Worm (Caenorhabditis elegans) whole organism, mixed stage, embryonic: ENCODE data around the gene F42A6.6.
A peak's percentile ranks its signal among the peaks of the same experiment; 100 is the strongest.

ENCODE experiments used
- M03D4.4 ChIP-seq: sonication (generic microtip); optimal IDR thresholded peaks from 2 replicates; lab custom pipeline; 2017; ENCODE audit warnings: mild to moderate bottlenecking, missing genetic modification characterization, missing compliant biosample characterization
- bed-3 ChIP-seq: fragments of 200-800 bp; sonication (Bioruptor generic); optimal IDR thresholded peaks from 3 replicates; lab custom pipeline; 2018; ENCODE audit warnings: mild to moderate bottlenecking, missing genetic modification characterization, moderate library complexity, missing compliant biosample characterization
- blmp-1 ChIP-seq: fragments of 150-350 bp; optimal IDR thresholded peaks from 2 replicates; lab custom pipeline; 2014; ENCODE audit warnings: missing biosample characterization, missing genetic modification characterization
- ceh-39 ChIP-seq: fragments of 150-350 bp; optimal IDR thresholded peaks from 2 replicates; lab custom pipeline; 2014; ENCODE audit warnings: missing biosample characterization, missing genetic modification characterization
- ceh-43 ChIP-seq: fragments of 200-800 bp; sonication (Bioruptor generic); optimal IDR thresholded peaks from 2 replicates; lab custom pipeline; 2018; ENCODE audit warnings: mild to moderate bottlenecking, missing genetic modification characterization, moderate library complexity, missing compliant biosample characterization
- ceh-83 ChIP-seq: fragments of 200-800 bp; sonication (Bioruptor generic); optimal IDR thresholded peaks from 2 replicates; lab custom pipeline; 2018; ENCODE audit warnings: mild to moderate bottlenecking, missing genetic modification characterization, missing compliant biosample characterization
- ces-1 ChIP-seq: fragments of 150-350 bp; optimal IDR thresholded peaks from 2 replicates; lab custom pipeline; 2014; ENCODE audit warnings: missing biosample characterization, missing genetic modification reagents, missing genetic modification characterization
- cnd-1 ChIP-seq: fragments of 200-800 bp; sonication (Bioruptor generic); optimal IDR thresholded peaks from 2 replicates; lab custom pipeline; 2018; ENCODE audit warnings: mild to moderate bottlenecking, missing genetic modification characterization, missing compliant biosample characterization
- drap-1 ChIP-seq: fragments of 200-800 bp; sonication (Bioruptor generic); optimal IDR thresholded peaks from 3 replicates; lab custom pipeline; 2018; ENCODE audit warnings: mild to moderate bottlenecking, missing genetic modification characterization, missing compliant biosample characterization
- elt-1 ChIP-seq: sonication (generic microtip); optimal IDR thresholded peaks from 2 replicates; lab custom pipeline; 2017; ENCODE audit warnings: missing genetic modification characterization, mild to moderate bottlenecking, missing compliant biosample characterization, antibody characterized with exemption, moderate library complexity, borderline replicate concordance; ENCODE audit not compliant: insufficient read depth
- elt-3 ChIP-seq: fragments of 150-350 bp; optimal IDR thresholded peaks from 2 replicates; lab custom pipeline; 2014; ENCODE audit warnings: missing biosample characterization, missing genetic modification characterization
- ham-2 ChIP-seq: fragments of 200-800 bp; sonication (Bioruptor generic); optimal IDR thresholded peaks from 2 replicates; lab custom pipeline; 2018; ENCODE audit warnings: mild to moderate bottlenecking, missing genetic modification characterization, missing compliant biosample characterization
- hlh-1 ChIP-seq: fragments of 150-350 bp; optimal IDR thresholded peaks from 2 replicates; lab custom pipeline; 2014; ENCODE audit warnings: missing biosample characterization, missing genetic modification reagents, missing genetic modification characterization
- lin-13 ChIP-seq: fragments of 150-350 bp; optimal IDR thresholded peaks from 2 replicates; lab custom pipeline; 2014; ENCODE audit warnings: missing biosample characterization, missing genetic modification characterization
- lin-32 ChIP-seq: fragments of 200-800 bp; sonication (Bioruptor generic); optimal IDR thresholded peaks from 2 replicates; lab custom pipeline; 2018; ENCODE audit warnings: mild to moderate bottlenecking, missing genetic modification characterization, missing compliant biosample characterization
- lsy-2 ChIP-seq: fragments of 150-350 bp; optimal IDR thresholded peaks from 2 replicates; lab custom pipeline; 2014; ENCODE audit warnings: missing biosample characterization, missing genetic modification characterization
- mab-5 ChIP-seq: fragments of 150-350 bp; optimal IDR thresholded peaks from 2 replicates; lab custom pipeline; 2014; ENCODE audit warnings: missing biosample characterization, missing genetic modification characterization
- mep-1 ChIP-seq: fragments of 150-350 bp; optimal IDR thresholded peaks from 2 replicates; lab custom pipeline; 2017; ENCODE audit warnings: missing biosample characterization, missing genetic modification reagents, missing genetic modification characterization, inconsistent platforms
- mls-2 ChIP-seq: sonication (generic microtip); optimal IDR thresholded peaks from 2 replicates; lab custom pipeline; 2016; ENCODE audit warnings: mild to moderate bottlenecking, missing genetic modification characterization, moderate library complexity, missing compliant biosample characterization
- nhr-12 ChIP-seq: fragments of 150-350 bp; optimal IDR thresholded peaks from 2 replicates; lab custom pipeline; 2014; ENCODE audit warnings: missing biosample characterization, missing genetic modification characterization
- nhr-2 ChIP-seq: fragments of 150-350 bp; optimal IDR thresholded peaks from 2 replicates; lab custom pipeline; 2014; ENCODE audit warnings: missing biosample characterization, missing genetic modification characterization
- nhr-237 ChIP-seq: fragments of 150-350 bp; optimal IDR thresholded peaks from 2 replicates; lab custom pipeline; 2014; ENCODE audit warnings: missing biosample characterization, missing genetic modification characterization
- nhr-28 ChIP-seq: fragments of 150-350 bp; optimal IDR thresholded peaks from 2 replicates; lab custom pipeline; 2014; ENCODE audit warnings: missing biosample characterization, missing genetic modification characterization
- nhr-76 ChIP-seq: sonication (generic microtip); optimal IDR thresholded peaks from 2 replicates; lab custom pipeline; 2017; ENCODE audit warnings: missing biosample characterization, missing genetic modification characterization
- pha-4 ChIP-seq: fragments of 150-350 bp; optimal IDR thresholded peaks from 2 replicates; lab custom pipeline; 2018; ENCODE audit warnings: missing biosample characterization, missing genetic modification reagents, missing genetic modification characterization
- sem-2 ChIP-seq: fragments of 200-800 bp; sonication (Bioruptor generic); optimal IDR thresholded peaks from 2 replicates; lab custom pipeline; 2018; ENCODE audit warnings: mild to moderate bottlenecking, missing genetic modification characterization, missing compliant biosample characterization
- snpc-4 ChIP-seq: fragments of 150-350 bp; optimal IDR thresholded peaks from 2 replicates; lab custom pipeline; 2014; ENCODE audit warnings: missing biosample characterization, missing genetic modification characterization
- sptf-1 ChIP-seq: sonication (generic microtip); optimal IDR thresholded peaks from 2 replicates; lab custom pipeline; 2017; ENCODE audit warnings: mild to moderate bottlenecking, missing genetic modification characterization, moderate library complexity, missing compliant biosample characterization
- unc-120 ChIP-seq: sonication (generic microtip); optimal IDR thresholded peaks from 2 replicates; lab custom pipeline; 2017; ENCODE audit warnings: missing genetic modification characterization, missing compliant biosample characterization; ENCODE audit not compliant: poor library complexity, severe bottlenecking
- unc-39 ChIP-seq: fragments of 150-350 bp; optimal IDR thresholded peaks from 2 replicates; lab custom pipeline; 2014; ENCODE audit warnings: missing biosample characterization, missing genetic modification characterization
- unc-62 ChIP-seq: fragments of 150-350 bp; optimal IDR thresholded peaks from 2 replicates; lab custom pipeline; 2014; ENCODE audit warnings: missing biosample characterization, missing genetic modification reagents, missing genetic modification characterization
- zip-8 ChIP-seq: fragments of 150-350 bp; optimal IDR thresholded peaks from 2 replicates; lab custom pipeline; 2014; ENCODE audit warnings: missing biosample characterization, missing genetic modification characterization
- ztf-11 ChIP-seq: fragments of 150-350 bp; optimal IDR thresholded peaks from 2 replicates; lab custom pipeline; 2014; ENCODE audit warnings: missing biosample characterization, missing genetic modification characterization

F42A6.6 gene

ce11 chrIV:3345484-3345883 lies 8.8 kb upstream of the F42A6.6 start:
- TF ChIP-seq unc-120 (tag; lab: Kevin White, UChicago) (no peak), unc-39 (tag; lab: Kevin White, UChicago) (no peak), lin-32 (GFP tag; lab: Kevin White, UChicago) (no peak), zip-8 (tag; lab: Kevin White, UChicago) (no peak), blmp-1 (no peak), ham-2 (no peak), nhr-12 (no peak), cnd-1 (tag; lab: Kevin White, UChicago) (no peak), bed-3 (GFP tag; lab: Kevin White, UChicago) (no peak), nhr-2 (tag; lab: Kevin White, UChicago) (no peak)

DNA sequence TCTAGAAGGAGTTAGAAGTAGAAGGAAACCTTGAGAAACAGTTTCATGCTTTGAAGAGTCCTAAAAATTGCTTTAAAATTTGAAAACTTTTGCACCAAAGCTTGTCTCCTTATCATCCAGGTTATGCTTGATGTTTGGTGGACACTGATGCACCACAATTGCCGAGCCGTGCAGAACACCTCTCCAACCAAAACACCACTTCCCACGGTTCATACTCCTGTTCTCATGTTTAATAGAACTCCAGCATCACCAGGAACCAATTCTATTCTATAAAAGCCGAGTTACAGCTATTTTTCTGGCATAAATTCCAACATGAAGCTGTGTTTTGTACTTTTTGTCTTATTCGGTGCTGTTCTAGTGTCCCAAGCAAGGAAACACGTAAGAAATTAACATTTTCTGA lies 4.5 kb upstream of the F42A6.6 start, which contains the start of gene F42A6.2:
Gene F42A6.2 (plus strand): TSS at position 301 of the 400 bp plus-strand sequence.
- TF ChIP-seq unc-39 (tag; lab: Kevin White, UChicago) (no peak), nhr-12 (no peak), nhr-28 (tag; lab: Kevin White, UChicago) (no peak), ceh-43 (GFP tag; lab: Kevin White, UChicago) (no peak), sptf-1 (no peak), ces-1 (GFP tag; lab: Kevin White, UChicago) (no peak), nhr-76 (no peak), elt-1 (tag; lab: Kevin White, UChicago) (no peak), ceh-39 (no peak), elt-3 (no peak), cnd-1 (tag; lab: Kevin White, UChicago) (no peak), lsy-2 (tag; lab: Kevin White, UChicago) (no peak), mls-2 (tag; lab: Kevin White, UChicago) (no peak), drap-1 (no peak)

DNA sequence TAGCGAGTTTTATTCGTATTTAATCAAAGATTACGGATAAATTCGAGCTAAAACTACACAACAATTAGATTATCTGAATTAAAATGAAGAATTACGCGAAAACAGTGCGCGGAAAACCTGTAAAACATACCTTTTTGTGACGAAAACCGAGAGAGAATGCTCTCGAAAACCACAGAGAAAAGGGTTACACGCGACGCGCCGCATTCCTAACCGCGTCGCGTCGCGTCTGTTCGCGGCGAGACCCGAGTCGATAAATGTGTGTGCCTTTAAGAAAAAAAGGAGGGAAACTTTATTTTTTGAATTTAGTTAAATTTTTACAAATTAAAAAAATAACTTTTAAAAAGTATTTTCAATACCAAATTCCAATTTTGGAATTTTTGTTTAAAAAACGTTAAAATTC lies 2.0 kb upstream of the F42A6.6 start, which contains the start of gene hrpa-1:
Gene hrpa-1 (minus strand): TSS at position 192 of the 400 bp plus-strand sequence.
- TF ChIP-seq hlh-1 = peak; percentile 63
- TF ChIP-seq ces-1 (GFP tag; lab: Kevin White, UChicago) = peak; percentile 86
- no peak for TF ChIP-seq blmp-1
- TF ChIP-seq elt-3 = peak; percentile 27
- no peak for TF ChIP-seq sem-2 (GFP tag; lab: Kevin White, UChicago)
- TF ChIP-seq ceh-39 = peak; percentile 89
- TF ChIP-seq ceh-43 (GFP tag; lab: Kevin White, UChicago) = no peak
- no peak for TF ChIP-seq nhr-2 (tag; lab: Kevin White, UChicago)
- TF ChIP-seq unc-62 (GFP tag; lab: Kevin White, UChicago) = no peak
- no peak for TF ChIP-seq M03D4.4 (tag; lab: Kevin White, UChicago)
- peak; percentile 88 for TF ChIP-seq lsy-2 (tag; lab: Kevin White, UChicago)
- TF ChIP-seq nhr-237 (tag; lab: Kevin White, UChicago) = peak; percentile 83
- peak; percentile 70 for TF ChIP-seq pha-4 (tag; lab: Kevin White, UChicago)
- TF ChIP-seq lin-13 = peak; percentile 86
- peak; percentile 97 for TF ChIP-seq mep-1 (tag; lab: Kevin White, UChicago)
- TF ChIP-seq mab-5 = peak; percentile 4
- TF ChIP-seq sptf-1 = peak; percentile 50
- peak; percentile 5 for TF ChIP-seq ztf-11 (tag; lab: Kevin White, UChicago)
- no peak for TF ChIP-seq unc-120 (tag; lab: Kevin White, UChicago)

DNA sequence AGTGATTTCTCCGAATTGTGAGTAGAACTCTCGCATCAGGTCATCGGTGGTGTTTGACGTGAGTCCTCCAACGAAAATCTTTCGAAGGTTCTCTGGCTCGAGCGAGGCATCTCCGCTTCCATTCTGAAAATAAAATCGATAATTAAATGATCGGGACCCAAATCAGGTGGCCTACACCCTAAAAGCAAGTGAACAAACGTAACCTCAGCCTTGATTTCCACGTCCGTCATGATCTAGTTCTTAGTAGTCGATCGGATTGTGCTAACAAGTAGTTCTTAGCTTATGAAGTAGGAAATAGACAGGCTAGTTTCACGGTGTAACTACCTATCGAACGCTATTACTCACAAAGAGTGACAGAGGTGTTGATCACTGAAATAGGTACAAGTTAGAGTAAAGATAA lies 1.5 kb upstream of the F42A6.6 start:
- TF ChIP-seq lin-32 (GFP tag; lab: Kevin White, UChicago) = no peak
- no peak for TF ChIP-seq ceh-43 (GFP tag; lab: Kevin White, UChicago)
- no peak for TF ChIP-seq nhr-237 (tag; lab: Kevin White, UChicago)
- TF ChIP-seq ham-2 = no peak
- no peak for TF ChIP-seq unc-62 (GFP tag; lab: Kevin White, UChicago)
- TF ChIP-seq sptf-1 = no peak
- TF ChIP-seq cnd-1 (tag; lab: Kevin White, UChicago) = no peak
- no peak for TF ChIP-seq sem-2 (GFP tag; lab: Kevin White, UChicago)
- no peak for TF ChIP-seq bed-3 (GFP tag; lab: Kevin White, UChicago)
- no peak for TF ChIP-seq elt-1 (tag; lab: Kevin White, UChicago)
- TF ChIP-seq nhr-2 (tag; lab: Kevin White, UChicago) = no peak
- no peak for TF ChIP-seq nhr-76
- TF ChIP-seq hlh-1 = no peak
- no peak for TF ChIP-seq mep-1 (tag; lab: Kevin White, UChicago)

ce11 chrIV:3337275-3337674 lies 602 bp upstream of the F42A6.6 start:
- TF ChIP-seq drap-1 (peak; percentile 36), mep-1 (tag; lab: Kevin White, UChicago) (no peak), mls-2 (tag; lab: Kevin White, UChicago) (peak; percentile 51), sem-2 (GFP tag; lab: Kevin White, UChicago) (peak; percentile 22), cnd-1 (tag; lab: Kevin White, UChicago) (peak; percentile 46), sptf-1 (peak; percentile 65), pha-4 (tag; lab: Kevin White, UChicago) (no peak), snpc-4 (tag; lab: Kevin White, UChicago) (no peak), ceh-83 (GFP tag; lab: Kevin White, UChicago) (peak; percentile 66), M03D4.4 (tag; lab: Kevin White, UChicago) (no peak), ceh-43 (GFP tag; lab: Kevin White, UChicago) (peak; percentile 10), nhr-2 (tag; lab: Kevin White, UChicago) (no peak)
